Worm (Caenorhabditis elegans): Measurements from ENCODE around the gene chil-6.
A peak's percentile ranks its signal among the peaks of the same experiment; 100 is the strongest.

Gene chil-6

ce11 chrII:9891823-9892222 lies 34.1 kb upstream of the chil-6 start:
- peak; percentile 96 for TF ChIP-seq elt-1 (tag; optimal IDR thresholded peaks at IDR 0.05; ENCODE audit: borderline replicate concordance, insufficient read depth)
- TF ChIP-seq nhr-2 (tag; optimal IDR thresholded peaks at IDR 0.05), result peak; percentile 4
- TF ChIP-seq ham-2 (GFP tag; optimal IDR thresholded peaks at IDR 0.05), result peak; percentile 76
- TF ChIP-seq unc-62 (GFP tag; optimal IDR thresholded peaks at IDR 0.05), result peak; percentile 42
- no peak for TF ChIP-seq elt-3 (tag; optimal IDR thresholded peaks at IDR 0.05)

ce11 chrII:9891031-9891689 lies 33.5 kb upstream of the chil-6 start, which contains the start of gene vgln-1:
TSS of gene vgln-1 (minus strand) at chrII:9891081.
- TF ChIP-seq sptf-1 (tag; optimal IDR thresholded peaks at IDR 0.05) (peak; percentile 7), ceh-43 (GFP tag; optimal IDR thresholded peaks at IDR 0.05) (no peak), pha-4 (tag; optimal IDR thresholded peaks at IDR 0.05) (peak; percentile 20)

- TF ChIP-seq lin-13 (tag; optimal IDR thresholded peaks at IDR 0.05) (no peak), bed-3 (GFP tag; optimal IDR thresholded peaks at IDR 0.05) (no peak), pha-4 (tag; optimal IDR thresholded peaks at IDR 0.05) (no peak), M03D4.4 (tag; optimal IDR thresholded peaks at IDR 0.05) (no peak), nhr-76 (tag; optimal IDR thresholded peaks at IDR 0.05) (no peak), ceh-83 (GFP tag; optimal IDR thresholded peaks at IDR 0.05) (no peak), ceh-43 (GFP tag; optimal IDR thresholded peaks at IDR 0.05) (no peak), nhr-2 (tag; optimal IDR thresholded peaks at IDR 0.05) (no peak), flh-1 (GFP tag; optimal IDR thresholded peaks at IDR 0.05) (no peak), lsy-2 (tag; optimal IDR thresholded peaks at IDR 0.05) (no peak)
Observed at ce11 chrII:9888549-9888948, 30.9 kb upstream of the chil-6 start.

- TF ChIP-seq nhr-76 (tag; optimal IDR thresholded peaks at IDR 0.05), result no peak
- TF ChIP-seq mep-1 (tag; optimal IDR thresholded peaks at IDR 0.05), result no peak
- TF ChIP-seq ceh-39 (tag; optimal IDR thresholded peaks at IDR 0.05), result no peak
- TF ChIP-seq lin-13 (tag; optimal IDR thresholded peaks at IDR 0.05), result no peak
- TF ChIP-seq elt-1 (tag; optimal IDR thresholded peaks at IDR 0.05; ENCODE audit: borderline replicate concordance, insufficient read depth), result no peak
- no peak for TF ChIP-seq blmp-1 (tag; optimal IDR thresholded peaks at IDR 0.05)
Observed at ce11 chrII:9886216-9886615, 28.5 kb upstream of the chil-6 start, which contains the start of gene algn-8. TSS of gene algn-8 (minus strand) at chrII:9886442.

- TF ChIP-seq mep-1 (tag; optimal IDR thresholded peaks at IDR 0.05) (no peak), unc-62 (GFP tag; optimal IDR thresholded peaks at IDR 0.05) (no peak), snpc-4 (tag; optimal IDR thresholded peaks at IDR 0.05) (no peak), zip-8 (tag; optimal IDR thresholded peaks at IDR 0.05) (peak; percentile 16), unc-39 (tag; optimal IDR thresholded peaks at IDR 0.05) (no peak)
Observed at ce11 chrII:9880826-9881225, 23.1 kb upstream of the chil-6 start, which contains the start of gene C08H9.15. TSS of gene C08H9.15 (plus strand) at chrII:9881193.

- TF ChIP-seq elt-3 (tag; optimal IDR thresholded peaks at IDR 0.05) (no peak), blmp-1 (tag; optimal IDR thresholded peaks at IDR 0.05) (peak; percentile 35), ztf-11 (tag; optimal IDR thresholded peaks at IDR 0.05) (no peak), elt-1 (tag; optimal IDR thresholded peaks at IDR 0.05; ENCODE audit: borderline replicate concordance, insufficient read depth) (no peak)
Observed at ce11 chrII:9879815-9880214, 22.1 kb upstream of the chil-6 start.

- TF ChIP-seq mab-5 (tag; optimal IDR thresholded peaks at IDR 0.05) (no peak), ham-2 (GFP tag; optimal IDR thresholded peaks at IDR 0.05) (no peak), cnd-1 (tag; optimal IDR thresholded peaks at IDR 0.05) (no peak), ceh-83 (GFP tag; optimal IDR thresholded peaks at IDR 0.05) (no peak), nhr-76 (tag; optimal IDR thresholded peaks at IDR 0.05) (no peak), lin-13 (tag; optimal IDR thresholded peaks at IDR 0.05) (no peak), nhr-12 (tag; optimal IDR thresholded peaks at IDR 0.05) (no peak), unc-39 (tag; optimal IDR thresholded peaks at IDR 0.05) (no peak), sptf-1 (tag; optimal IDR thresholded peaks at IDR 0.05) (no peak), elt-3 (tag; optimal IDR thresholded peaks at IDR 0.05) (no peak), elt-1 (tag; optimal IDR thresholded peaks at IDR 0.05; ENCODE audit: borderline replicate concordance, insufficient read depth) (no peak), unc-120 (tag; optimal IDR thresholded peaks at IDR 0.05; ENCODE audit: poor library complexity, severe bottlenecking) (no peak), nhr-28 (tag; optimal IDR thresholded peaks at IDR 0.05) (no peak), zip-8 (tag; optimal IDR thresholded peaks at IDR 0.05) (no peak), hlh-1 (tag; optimal IDR thresholded peaks at IDR 0.05) (no peak), ceh-39 (tag; optimal IDR thresholded peaks at IDR 0.05) (no peak), pha-4 (tag; optimal IDR thresholded peaks at IDR 0.05) (no peak), nhr-237 (tag; optimal IDR thresholded peaks at IDR 0.05) (no peak), flh-1 (GFP tag; optimal IDR thresholded peaks at IDR 0.05) (no peak)
Observed at ce11 chrII:9874508-9875229, 17.0 kb upstream of the chil-6 start, which contains the start of the genes chil-2 and ctsa-3.2. TSS of gene chil-2 (minus strand) at chrII:9874608. TSS of gene ctsa-3.2 (plus strand) at chrII:9875179.
